Fruit fly (Drosophila melanogaster): ENCODE data around the gene Ocho.
A peak's percentile ranks its signal among the peaks of the same experiment; 100 is the strongest.

Ocho gene

dm6 chr3L:14986984-14987896 is 12.6 kb downstream of the Ocho start (continued):
- TF ChIP-seq Dip3 (GFP tag; optimal IDR thresholded peaks at IDR 0.05) (no peak), CG34376 (GFP tag; optimal IDR thresholded peaks at IDR 0.05) (peak; percentile 52), twi (tag; optimal IDR thresholded peaks at IDR 0.05) (peak; percentile 39), CG10543 (GFP tag; optimal IDR thresholded peaks at IDR 0.05) (peak; percentile 35), GATAe (GFP tag; conservative IDR thresholded peaks at IDR 0.05) (no peak), CG18262 (tag; optimal IDR thresholded peaks at IDR 0.05) (no peak), Adf1 (GFP tag; IDR thresholded peaks at IDR 0.05) (no peak), CG3838 (GFP tag; optimal IDR thresholded peaks at IDR 0.05) (no peak), lov (optimal IDR thresholded peaks at IDR 0.05) (no peak), lov (GFP tag; IDR thresholded peaks at IDR 0.05) (no peak), CG2889 (GFP tag; IDR thresholded peaks at IDR 0.05) (no peak), CG4820 (GFP tag; optimal IDR thresholded peaks at IDR 0.05) (no peak), grau (tag; optimal IDR thresholded peaks at IDR 0.05) (no peak), CG18011 (GFP tag; optimal IDR thresholded peaks at IDR 0.05) (no peak), CG4328 (GFP tag; optimal IDR thresholded peaks at IDR 0.05) (no peak), zfh1 (GFP tag; IDR thresholded peaks at IDR 0.05) (no peak), ranshi (GFP tag; IDR thresholded peaks at IDR 0.05) (no peak), Trl (optimal IDR thresholded peaks at IDR 0.05) (peak; percentile 73 to 84), Trl (GFP tag; optimal IDR thresholded peaks at IDR 0.05) (no peak), ab (GFP tag; optimal IDR thresholded peaks at IDR 0.05) (no peak), CG31365 (tag; optimal IDR thresholded peaks at IDR 0.05) (no peak), ewg (GFP tag; optimal IDR thresholded peaks at IDR 0.05) (no peak), CG3163 (GFP tag; optimal IDR thresholded peaks at IDR 0.05) (peak; percentile 58), Eip74EF (GFP tag; optimal IDR thresholded peaks at IDR 0.05) (no peak), BtbVII (GFP tag; optimal IDR thresholded peaks at IDR 0.05) (peak; percentile 23), CG10959 (GFP tag; IDR thresholded peaks at IDR 0.05) (no peak), cwo (GFP tag; optimal IDR thresholded peaks at IDR 0.05) (peak; percentile 86), lbe (GFP tag; optimal IDR thresholded peaks at IDR 0.05) (peak; percentile 25), Med (GFP tag) (peak; percentile 31), Ravus (GFP tag; IDR thresholded peaks at IDR 0.05) (no peak), CG17829 (tag; optimal IDR thresholded peaks at IDR 0.05) (no peak), CG5180 (GFP tag; optimal IDR thresholded peaks at IDR 0.05) (peak; percentile 26), CG8388 (GFP tag; optimal IDR thresholded peaks at IDR 0.05) (peak; percentile 18), sens (GFP tag) (peak; percentile 80), grn (GFP tag; optimal IDR thresholded peaks at IDR 0.05) (peak; percentile 77), CG2199 (GFP tag; IDR thresholded peaks at IDR 0.05) (peak; percentile 60; the same call in 2 of the 3 replicates), D19B (GFP tag; optimal IDR thresholded peaks at IDR 0.05) (no peak), Vsx1 (GFP tag; optimal IDR thresholded peaks at IDR 0.05) (no peak), CG7987 (GFP tag; optimal IDR thresholded peaks at IDR 0.05) (peak; percentile 76), unpg (GFP tag; optimal IDR thresholded peaks at IDR 0.05) (no peak), CG12769 (tag; optimal IDR thresholded peaks at IDR 0.05) (peak; percentile 37), Bgb (GFP tag; IDR thresholded peaks at IDR 0.05; ENCODE audit: partially characterized antibody) (0 out of 2 replicates have a peak, but pooled peaks have one; percentile 23), kni (GFP tag; optimal IDR thresholded peaks at IDR 0.05) (no peak), cad (GFP tag; optimal IDR thresholded peaks at IDR 0.05) (peak; percentile 65), Pdp1 (GFP tag; optimal IDR thresholded peaks at IDR 0.05) (peak in 1 of 2 experiments; percentile 34), sd (tag; optimal IDR thresholded peaks at IDR 0.05) (peak; percentile 2), eve (GFP tag; optimal IDR thresholded peaks at IDR 0.05) (peak in 1 of 2 experiments; percentile 67), sqz (GFP tag; optimal IDR thresholded peaks at IDR 0.05) (peak; percentile 34), dm (GFP tag; optimal IDR thresholded peaks at IDR 0.05) (peak; percentile 62)
